Worm (Caenorhabditis elegans) whole organism, early embryonic: ENCODE data around the gene trxr-2.
A peak's percentile ranks its signal among the peaks of the same experiment; 100 is the strongest.

ENCODE experiments used
- B0310.2 ChIP-seq: sonication (generic microtip); optimal IDR thresholded peaks from 2 replicates; lab custom pipeline; 2016; ENCODE audit warnings: mild to moderate bottlenecking, missing genetic modification characterization, missing compliant biosample characterization
- F13C5.2 ChIP-seq: sonication (generic microtip); optimal IDR thresholded peaks from 2 replicates; lab custom pipeline; 2017; ENCODE audit warnings: mild to moderate bottlenecking, missing genetic modification characterization, inconsistent platforms, missing compliant biosample characterization
- aly-1 ChIP-seq: sonication (generic microtip); optimal IDR thresholded peaks from 2 replicates; lab custom pipeline; 2016; ENCODE audit warnings: missing genetic modification characterization, missing compliant biosample characterization
- ama-1 ChIP-seq: fragments of 150-350 bp; optimal IDR thresholded peaks from 2 replicates; lab custom pipeline; 2014
- ceh-13 ChIP-seq: fragments of 200-800 bp; sonication (Bioruptor generic); optimal IDR thresholded peaks from 2 replicates; lab custom pipeline; 2018; ENCODE audit warnings: mild to moderate bottlenecking, missing genetic modification characterization, missing compliant biosample characterization
- ceh-36 ChIP-seq: sonication (generic microtip); optimal IDR thresholded peaks from 2 replicates; lab custom pipeline; 2016; ENCODE audit warnings: missing genetic modification characterization, inconsistent platforms, missing compliant biosample characterization
- ets-7 ChIP-seq: sonication (generic microtip); optimal IDR thresholded peaks from 2 replicates; lab custom pipeline; 2016; ENCODE audit warnings: missing genotype, missing genetic modification characterization, missing compliant biosample characterization
- flt-1 ChIP-seq: fragments of 200-800 bp; sonication (Bioruptor generic); IDR thresholded peaks from 2 replicates; pipeline ENCODE4 v1.3.6; 2022; ENCODE audit warnings: missing genetic modification characterization, missing compliant biosample characterization
- hmbx-1 ChIP-seq: sonication (generic microtip); optimal IDR thresholded peaks from 2 replicates; lab custom pipeline; 2016; ENCODE audit warnings: mild to moderate bottlenecking, missing genetic modification characterization, missing compliant biosample characterization
- hmg-4 ChIP-seq: fragments of 200-800 bp; sonication (Bioruptor generic); optimal IDR thresholded peaks from 2 replicates; lab custom pipeline; 2018; ENCODE audit warnings: mild to moderate bottlenecking, missing genetic modification characterization, missing compliant biosample characterization
- hnd-1 ChIP-seq: sonication (generic microtip); optimal IDR thresholded peaks from 2 replicates; lab custom pipeline; 2016; ENCODE audit warnings: missing genetic modification characterization, missing compliant biosample characterization
- pes-1 ChIP-seq: fragments of 200-800 bp; sonication (Bioruptor generic); IDR thresholded peaks from 2 replicates; pipeline ENCODE4 v1.3.6; 2022; ENCODE audit warnings: missing genetic modification reagents, missing genetic modification characterization, missing compliant biosample characterization
- scrt-1 ChIP-seq: fragments of 200-800 bp; sonication (Bioruptor generic); IDR thresholded peaks from 2 replicates; pipeline ENCODE4 v1.3.6; 2022; ENCODE audit warnings: missing genetic modification characterization, missing compliant biosample characterization
- sea-1 ChIP-seq: fragments of 200-800 bp; sonication (Bioruptor generic); conservative IDR thresholded peaks from 2 replicates; pipeline ENCODE4 v1.3.6; 2022; ENCODE audit warnings: missing genetic modification characterization, missing compliant biosample characterization
- tbx-11 ChIP-seq: fragments of 200-800 bp; sonication (Bioruptor generic); IDR thresholded peaks from 2 replicates; pipeline ENCODE4 v1.3.6; 2022; ENCODE audit warnings: missing genetic modification characterization, missing compliant biosample characterization
- tbx-37 ChIP-seq: fragments of 200-800 bp; sonication (Bioruptor generic); conservative IDR thresholded peaks from 2 replicates; pipeline ENCODE4 v1.3.6; 2022; ENCODE audit warnings: missing genetic modification reagents, missing genetic modification characterization, missing compliant biosample characterization
- tra-4 ChIP-seq: sonication (generic microtip); optimal IDR thresholded peaks from 2 replicates; lab custom pipeline; 2017; ENCODE audit warnings: missing genetic modification characterization, missing compliant biosample characterization

The trxr-2 gene

DNA sequence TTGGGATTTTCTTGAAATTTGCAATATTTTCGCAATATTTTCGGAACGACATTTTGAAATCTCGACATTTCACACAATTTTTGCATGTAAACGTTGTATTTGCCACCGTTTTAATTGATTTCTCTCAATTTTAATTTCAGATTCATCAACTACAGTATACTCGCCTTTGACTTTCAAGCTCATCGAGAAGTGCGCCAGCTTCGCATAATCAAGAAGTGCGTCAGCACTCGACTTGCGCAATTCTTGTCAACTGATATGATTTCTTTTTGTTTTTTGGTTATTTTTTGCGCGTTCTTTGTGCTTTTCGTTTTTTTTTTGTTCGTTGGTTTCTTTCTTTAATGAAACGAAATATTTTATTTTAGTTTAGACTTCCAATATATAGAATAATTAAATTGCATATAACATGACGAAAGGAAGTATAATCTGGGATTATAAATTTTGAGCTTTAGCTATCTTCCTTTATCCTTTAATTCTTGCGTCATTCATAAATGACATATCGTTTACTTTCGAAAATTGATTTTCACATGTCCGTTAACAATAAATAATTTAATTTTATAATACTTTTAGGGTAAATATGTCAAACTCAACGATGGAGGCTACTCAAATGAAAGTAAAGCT, 26.3 kb upstream of the trxr-2 start, which contains the start of gene famh-136:
Gene famh-136 (plus strand): TSS at position 568 of the 618 bp plus-strand sequence.
- TF ChIP-seq ceh-36 (tag; lab: Kevin White, UChicago), result peak; percentile 12
- TF ChIP-seq hmg-4 (GFP tag; lab: Kevin White, UChicago), result no peak
- TF ChIP-seq scrt-1 (GFP tag; lab: Robert Waterston, UW), result peak; percentile 57; the same call in 1 of the 2 replicates
- peak; percentile 79 for TF ChIP-seq F13C5.2
- TF ChIP-seq B0310.2 (tag; lab: Kevin White, UChicago), result no peak
- no peak for TF ChIP-seq sea-1
- TF ChIP-seq hnd-1 (tag; lab: Kevin White, UChicago), result no peak
- no peak for TF ChIP-seq hmbx-1 (tag; lab: Kevin White, UChicago)
- no peak; the same call in 1 of the 2 replicates for TF ChIP-seq tbx-37
- 0 out of 2 replicates have a peak, but pooled peaks have one; percentile 12 for TF ChIP-seq tbx-11
- TF ChIP-seq flt-1 (GFP tag; lab: Robert Waterston, UW), result 0 out of 2 replicates have a peak, but pooled peaks have one; percentile 33
- no peak for TF ChIP-seq ets-7 (tag; lab: Kevin White, UChicago)
- peak; percentile 67 for TF ChIP-seq pes-1 (GFP tag; lab: Robert Waterston, UW)

DNA sequence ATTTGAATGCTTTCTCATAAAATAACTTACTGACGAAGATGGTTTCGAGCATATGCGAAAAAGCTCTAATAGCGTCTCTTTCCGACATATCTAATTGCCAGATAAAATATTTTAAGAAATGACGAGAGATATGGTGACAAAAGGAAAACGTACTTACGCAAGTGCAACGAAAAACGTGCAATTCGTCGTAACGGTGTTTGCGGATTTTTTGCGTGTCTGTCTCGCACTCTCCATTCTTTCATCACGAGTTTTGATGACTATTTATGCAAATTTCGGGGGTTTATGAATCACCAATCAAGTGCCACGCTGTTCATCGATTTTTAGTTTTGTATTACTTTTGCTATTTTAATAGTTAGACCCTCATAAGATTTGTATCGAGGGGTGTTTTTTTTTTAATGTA, 24.6 kb upstream of the trxr-2 start, which contains the start of gene ZK637.14:
Gene ZK637.14 (minus strand): TSS at position 201 of the 400 bp plus-strand sequence.
- TF ChIP-seq hmg-4 (GFP tag; lab: Kevin White, UChicago) (no peak), aly-1 (no peak), flt-1 (GFP tag; lab: Robert Waterston, UW) (no peak), tbx-11 (no peak), sea-1 (no peak), ceh-36 (tag; lab: Kevin White, UChicago) (no peak), F13C5.2 (peak; percentile 39)

DNA sequence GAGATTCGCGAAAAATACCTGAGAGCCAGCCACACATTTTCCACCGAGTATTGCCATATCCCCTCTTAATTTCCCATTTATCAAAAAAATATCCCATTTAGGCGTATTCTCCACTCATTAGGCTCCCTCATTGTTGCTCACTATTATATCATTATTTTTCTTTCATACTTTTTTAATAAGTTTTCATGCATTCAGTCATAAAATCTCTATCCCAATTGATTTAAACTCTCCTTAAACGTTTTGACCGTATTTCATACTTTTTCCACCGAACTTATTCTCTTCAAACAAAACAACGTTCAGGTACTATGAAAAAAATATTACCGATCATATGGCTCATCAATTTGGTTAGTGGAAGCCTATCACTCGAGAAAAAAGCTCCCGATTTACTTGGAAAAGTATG, 23.6 kb upstream of the trxr-2 start, which contains the start of gene lnkn-1:
Gene lnkn-1 (plus strand): TSS at position 301 of the 400 bp plus-strand sequence.
- no peak for TF ChIP-seq tbx-37
- TF ChIP-seq F13C5.2, result no peak
- TF ChIP-seq flt-1 (GFP tag; lab: Robert Waterston, UW), result no peak
- TF ChIP-seq scrt-1 (GFP tag; lab: Robert Waterston, UW), result no peak
- TF ChIP-seq pes-1 (GFP tag; lab: Robert Waterston, UW), result no peak
- TF ChIP-seq B0310.2 (tag; lab: Kevin White, UChicago), result no peak
- TF ChIP-seq aly-1, result no peak
- TF ChIP-seq ceh-36 (tag; lab: Kevin White, UChicago), result no peak
- TF ChIP-seq ets-7 (tag; lab: Kevin White, UChicago), result no peak
- TF ChIP-seq tra-4 (tag; lab: Kevin White, UChicago), result no peak
- TF ChIP-seq hmg-4 (GFP tag; lab: Kevin White, UChicago), result no peak
- no peak for TF ChIP-seq sea-1
- TF ChIP-seq hnd-1 (tag; lab: Kevin White, UChicago), result no peak
- no peak for TF ChIP-seq tbx-11
- TF ChIP-seq ama-1 (lab: Kevin White, UChicago), result no peak
- no peak for TF ChIP-seq hmbx-1 (tag; lab: Kevin White, UChicago)
- TF ChIP-seq ceh-13, result no peak

DNA sequence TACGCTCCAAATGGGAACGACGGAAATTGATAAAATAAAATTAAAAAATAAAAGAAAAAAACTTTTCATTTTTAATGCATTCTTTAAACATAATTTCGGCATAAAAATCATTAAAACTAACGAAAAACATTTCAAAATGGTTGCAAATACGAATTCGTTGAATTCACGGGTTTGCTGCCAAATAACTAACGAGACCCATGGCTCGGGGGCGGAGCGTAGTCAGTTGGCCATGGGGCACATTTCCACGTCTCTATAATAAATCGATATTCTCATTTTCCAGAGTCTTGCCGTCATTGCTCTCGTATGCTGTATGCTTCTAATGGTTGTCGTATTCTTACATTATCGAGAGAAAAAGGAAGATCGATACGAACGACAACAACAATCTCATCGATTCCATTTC, 20.1 kb upstream of the trxr-2 start, which contains the start of gene ZK637.4:
Gene ZK637.4 (plus strand): TSS at position 301 of the 400 bp plus-strand sequence.
- no peak for TF ChIP-seq hmbx-1 (tag; lab: Kevin White, UChicago)
- no peak for TF ChIP-seq pes-1 (GFP tag; lab: Robert Waterston, UW)
- no peak for TF ChIP-seq hmg-4 (GFP tag; lab: Kevin White, UChicago)
- no peak for TF ChIP-seq aly-1
- no peak for TF ChIP-seq tra-4 (tag; lab: Kevin White, UChicago)
- no peak for TF ChIP-seq scrt-1 (GFP tag; lab: Robert Waterston, UW)
- no peak for TF ChIP-seq F13C5.2
- no peak for TF ChIP-seq ama-1 (lab: Kevin White, UChicago)
- TF ChIP-seq B0310.2 (tag; lab: Kevin White, UChicago), result no peak
- TF ChIP-seq ets-7 (tag; lab: Kevin White, UChicago), result no peak
- no peak for TF ChIP-seq tbx-37
- TF ChIP-seq hnd-1 (tag; lab: Kevin White, UChicago), result no peak
- no peak for TF ChIP-seq flt-1 (GFP tag; lab: Robert Waterston, UW)

DNA sequence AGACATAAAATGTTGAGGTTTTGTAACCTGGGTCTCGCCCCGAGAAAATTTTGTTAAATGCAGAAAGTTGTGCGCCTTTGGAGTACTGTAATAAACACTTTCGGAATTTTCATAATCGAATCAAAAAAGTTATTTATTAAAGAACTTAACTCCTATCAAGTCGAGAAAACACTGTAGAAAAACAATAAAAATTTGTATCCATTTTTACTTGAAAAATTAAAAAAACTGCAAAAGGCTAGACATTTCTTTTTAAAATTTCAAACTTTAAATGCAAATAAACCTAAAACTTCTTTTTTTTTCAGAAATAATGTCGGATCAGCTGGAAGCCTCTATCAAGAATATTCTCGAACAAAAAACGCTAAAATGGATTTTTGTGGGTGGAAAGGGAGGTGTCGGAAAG, 18.8 kb upstream of the trxr-2 start, which contains the start of gene asna-1:
Gene asna-1 (plus strand): TSS at position 301 of the 400 bp plus-strand sequence.
- no peak; the same call in 1 of the 2 replicates for TF ChIP-seq sea-1
- TF ChIP-seq flt-1 (GFP tag; lab: Robert Waterston, UW), result no peak
- TF ChIP-seq tra-4 (tag; lab: Kevin White, UChicago), result no peak
- no peak; the same call in 1 of the 2 replicates for TF ChIP-seq pes-1 (GFP tag; lab: Robert Waterston, UW)
- TF ChIP-seq tbx-11, result no peak
- no peak for TF ChIP-seq ceh-36 (tag; lab: Kevin White, UChicago)
- TF ChIP-seq hnd-1 (tag; lab: Kevin White, UChicago), result no peak
- TF ChIP-seq ama-1 (lab: Kevin White, UChicago), result no peak
- no peak for TF ChIP-seq hmg-4 (GFP tag; lab: Kevin White, UChicago)
- no peak for TF ChIP-seq ets-7 (tag; lab: Kevin White, UChicago)

DNA sequence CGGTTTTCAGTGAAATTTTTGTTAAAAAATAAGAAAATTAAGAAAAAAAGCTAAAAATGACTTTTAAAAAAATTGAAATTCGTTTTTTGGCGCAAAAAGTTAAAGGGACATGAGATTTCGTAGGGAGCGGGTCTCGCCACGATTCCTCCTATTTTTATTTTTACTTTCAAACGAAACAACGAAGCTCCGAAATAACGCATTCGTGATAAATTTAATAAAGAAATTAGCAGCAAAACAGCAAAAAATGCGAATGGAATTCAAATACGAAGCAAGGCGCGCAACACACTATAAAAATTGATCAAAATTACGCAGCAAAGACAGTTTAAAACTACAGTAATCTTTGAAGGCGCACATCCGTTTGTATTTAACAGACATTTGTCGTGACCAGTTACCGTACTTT, 13.8 kb upstream of the trxr-2 start:
- TF ChIP-seq ceh-13 (no peak), scrt-1 (GFP tag; lab: Robert Waterston, UW) (no peak), pes-1 (GFP tag; lab: Robert Waterston, UW) (no peak), ets-7 (tag; lab: Kevin White, UChicago) (no peak), ceh-36 (tag; lab: Kevin White, UChicago) (no peak), flt-1 (GFP tag; lab: Robert Waterston, UW) (no peak), F13C5.2 (no peak), hmg-4 (GFP tag; lab: Kevin White, UChicago) (no peak), hmbx-1 (tag; lab: Kevin White, UChicago) (no peak), ama-1 (lab: Kevin White, UChicago) (no peak)

DNA sequence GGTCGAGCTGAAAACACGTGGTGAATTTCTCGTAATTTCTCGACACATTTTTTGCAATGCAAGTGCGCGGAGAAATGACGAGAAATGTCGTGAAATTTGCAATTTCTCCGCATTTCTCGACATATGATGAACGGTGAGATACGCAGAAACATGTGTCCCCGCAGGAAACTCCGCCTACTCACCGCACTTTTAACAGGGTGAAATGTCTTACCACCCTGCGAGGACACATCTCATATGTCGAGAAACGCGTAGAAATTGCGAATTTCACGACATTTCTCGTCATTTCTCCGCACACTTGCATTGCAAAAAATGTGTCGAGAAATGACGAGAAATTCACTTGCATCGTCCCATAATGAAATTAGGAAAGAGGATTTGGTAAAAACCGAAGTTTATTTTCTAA, 12.5 kb upstream of the trxr-2 start:
- TF ChIP-seq flt-1 (GFP tag; lab: Robert Waterston, UW) (peak; percentile 65; the same call in 1 of the 2 replicates), pes-1 (GFP tag; lab: Robert Waterston, UW) (peak; percentile 66), sea-1 (0 out of 2 replicates have a peak, but pooled peaks have one; percentile 34), tbx-11 (peak; percentile 19; the same call in 1 of the 2 replicates)
